Worm (Caenorhabditis elegans): ENCODE data around the gene snu-13.

- TF ChIP-seq hmbx-1 (tag; optimal IDR thresholded peaks at IDR 0.05) (no peak), flt-1 (GFP tag; IDR thresholded peaks at IDR 0.05) (no peak)
Observed at ce11 chrII:10658576-10659256, at the start of gene snu-13, which contains the start of gene rsp-7.

Measured in whole organism, early embryonic.